Worm (Caenorhabditis elegans) whole organism, L2 larva: ENCODE data around the gene F38A6.4.

ENCODE experiments used
- elt-1 ChIP-seq: fragments of 150-350 bp; optimal IDR thresholded peaks from 2 replicates; lab custom pipeline; 2014; ENCODE audit warnings: missing biosample characterization, missing genetic modification characterization
- lin-13 ChIP-seq: fragments of 150-350 bp; optimal IDR thresholded peaks from 2 replicates; lab custom pipeline; 2014; ENCODE audit warnings: missing biosample characterization, missing genetic modification reagents, missing genetic modification characterization
- nhr-25 ChIP-seq: fragments of 150-350 bp; sonication (generic microtip); optimal IDR thresholded peaks from 3 replicates; lab custom pipeline; 2014; ENCODE audit warnings: missing biosample characterization, missing genetic modification characterization
- skn-1 ChIP-seq: sonication (generic microtip); optimal IDR thresholded peaks from 2 replicates; lab custom pipeline; 2017; ENCODE audit warnings: missing biosample characterization, missing genetic modification characterization

- TF ChIP-seq elt-1 (tag; lab: Kevin White, UChicago): no peak
- no peak for TF ChIP-seq lin-13 (GFP tag; lab: Kevin White, UChicago)
- no peak for TF ChIP-seq skn-1 (tag; lab: Kevin White, UChicago)
- no peak for TF ChIP-seq nhr-25 (tag; lab: Kevin White, UChicago)
Measured at ce11 chrV:20792371-20792890, 17.3 kb upstream of the F38A6.4 start, which contains the start of gene Y44A6D.3.
